Worm (Caenorhabditis elegans): ENCODE measurements around the gene R05H5.3.

R05H5.3 gene

ce11 chrII:10174338-10174737 lies 23.1 kb upstream of the R05H5.3 start, which contains the start of gene F33H1.4 (continued):
- TF ChIP-seq nfyb-1 (GFP tag; IDR thresholded peaks at IDR 0.05) (0 out of 2 replicates have a peak, but pooled peaks have one; percentile 48), akir-1 (GFP tag; optimal IDR thresholded peaks at IDR 0.05) (no peak), K12H6.12 (tag; optimal IDR thresholded peaks at IDR 0.05) (no peak), ekl-4 (GFP tag; IDR thresholded peaks at IDR 0.05) (peak; percentile 62; the same call in 1 of the 2 replicates), madf-10 (tag; optimal IDR thresholded peaks at IDR 0.05) (peak; percentile 6), tbp1 (GFP tag; optimal IDR thresholded peaks at IDR 0.05) (peak; percentile 41), Y53F4B.3 (GFP tag; IDR thresholded peaks at IDR 0.05) (no peak), let-607 (tag; optimal IDR thresholded peaks at IDR 0.05) (no peak), Y56A3A.18 (GFP tag; IDR thresholded peaks at IDR 0.05) (no peak), F49E8.2 (tag; optimal IDR thresholded peaks at IDR 0.05; ENCODE audit: insufficient read depth) (peak; percentile 60), hlh-12 (tag; optimal IDR thresholded peaks at IDR 0.05) (no peak), hmg-20 (GFP tag; IDR thresholded peaks at IDR 0.05) (no peak), nhr-80 (tag; optimal IDR thresholded peaks at IDR 0.05) (no peak), B0261.1 (tag; optimal IDR thresholded peaks at IDR 0.05) (no peak), madf-6 (GFP tag; IDR thresholded peaks at IDR 0.05) (peak; percentile 57), ZK185.1 (tag; optimal IDR thresholded peaks at IDR 0.05; ENCODE audit: poor library complexity, severe bottlenecking) (peak; percentile 50), ceh-27 (GFP tag; optimal IDR thresholded peaks at IDR 0.05) (peak; percentile 63), nhr-27 (tag; optimal IDR thresholded peaks at IDR 0.05) (no peak), F33H1.4 (GFP tag; IDR thresholded peaks at IDR 0.05) (peak; percentile 80), Y53G8AR.9 (GFP tag; conservative IDR thresholded peaks at IDR 0.05) (no peak), dpff-1 (tag; optimal IDR thresholded peaks at IDR 0.05) (no peak), let-526 (GFP tag; IDR thresholded peaks at IDR 0.05) (no peak), sea-2 (GFP tag; IDR thresholded peaks at IDR 0.05) (no peak), ztf-22 (GFP tag; optimal IDR thresholded peaks at IDR 0.05) (no peak), F57A8.1 (GFP tag; optimal IDR thresholded peaks at IDR 0.05) (no peak), F10E7.11 (tag; optimal IDR thresholded peaks at IDR 0.05) (no peak), cebp-2 (GFP tag; IDR thresholded peaks at IDR 0.05) (no peak), madf-8 (GFP tag; conservative IDR thresholded peaks at IDR 0.05) (no peak), ccch-3 (GFP tag; optimal IDR thresholded peaks at IDR 0.05) (no peak), snpc-1.1 (tag; optimal IDR thresholded peaks at IDR 0.05; ENCODE audit: insufficient read depth) (no peak), D2030.7 (GFP tag; IDR thresholded peaks at IDR 0.05) (peak; percentile 57), unc-130 (GFP tag; optimal IDR thresholded peaks at IDR 0.05) (peak; percentile 31), ets-4 (GFP tag; optimal IDR thresholded peaks at IDR 0.05) (no peak), dox-1 (GFP tag; IDR thresholded peaks at IDR 0.05) (peak; percentile 5; the same call in 1 of the 2 replicates), unc-62 (GFP tag; optimal IDR thresholded peaks at IDR 0.05) (no peak), ceh-91 (GFP tag; IDR thresholded peaks at IDR 0.05) (no peak), ceh-100 (GFP tag; IDR thresholded peaks at IDR 0.05) (peak; percentile 12; the same call in 1 of the 2 replicates), pbrm-1 (GFP tag; IDR thresholded peaks at IDR 0.05) (peak; percentile 44; the same call in 1 of the 2 replicates), gei-17 (GFP tag; optimal IDR thresholded peaks at IDR 0.05) (no peak), nhr-179 (tag; optimal IDR thresholded peaks at IDR 0.05) (no peak), zfh-2 (GFP tag; conservative IDR thresholded peaks at IDR 0.05) (peak; percentile 22; the same call in 1 of the 2 replicates), repo-1 (tag; optimal IDR thresholded peaks at IDR 0.05) (peak; percentile 26)

Data from whole organism, young adult.